Fruit fly (Drosophila melanogaster): ENCODE results near the gene CG43965.

The CG43965 gene

dm6 chr3L:8725674-8726073 lies at the start of gene CG43965:
Gene CG43965, minus strand, starts transcription at chr3L:8725774.
- TF ChIP-seq EcR (GFP tag; optimal IDR thresholded peaks at IDR 0.05), result no peak
- TF ChIP-seq Dll (optimal IDR thresholded peaks at IDR 0.05), result no peak
- TF ChIP-seq CG8478 (optimal IDR thresholded peaks at IDR 0.05), result no peak
- no peak for TF ChIP-seq psq (optimal IDR thresholded peaks at IDR 0.05)
- no peak for TF ChIP-seq usp (GFP tag; optimal IDR thresholded peaks at IDR 0.05)
- no peak for TF ChIP-seq pan (optimal IDR thresholded peaks at IDR 0.05)

dm6 chr3L:8774974-8775731 lies 49.6 kb upstream of the CG43965 start:
- TF ChIP-seq psq (optimal IDR thresholded peaks at IDR 0.05) (no peak), pan (optimal IDR thresholded peaks at IDR 0.05) (no peak), Dll (optimal IDR thresholded peaks at IDR 0.05) (no peak), EcR (GFP tag; optimal IDR thresholded peaks at IDR 0.05) (no peak), CG8478 (optimal IDR thresholded peaks at IDR 0.05) (no peak), usp (GFP tag; optimal IDR thresholded peaks at IDR 0.05) (no peak)

- TF ChIP-seq usp (GFP tag; optimal IDR thresholded peaks at IDR 0.05), result no peak
- no peak for TF ChIP-seq psq (optimal IDR thresholded peaks at IDR 0.05)
- no peak for TF ChIP-seq pan (optimal IDR thresholded peaks at IDR 0.05)
- TF ChIP-seq Dll (optimal IDR thresholded peaks at IDR 0.05), result no peak
- TF ChIP-seq EcR (GFP tag; optimal IDR thresholded peaks at IDR 0.05), result no peak
- TF ChIP-seq CG8478 (optimal IDR thresholded peaks at IDR 0.05), result no peak
These were observed 48.1 kb upstream of the CG43965 start for dm6 chr3L:8773713-8774112.

- no peak for TF ChIP-seq CG8478 (optimal IDR thresholded peaks at IDR 0.05)
- no peak for TF ChIP-seq usp (GFP tag; optimal IDR thresholded peaks at IDR 0.05)
- no peak for TF ChIP-seq psq (optimal IDR thresholded peaks at IDR 0.05)
- TF ChIP-seq pan (optimal IDR thresholded peaks at IDR 0.05), result no peak
- TF ChIP-seq EcR (GFP tag; optimal IDR thresholded peaks at IDR 0.05), result no peak
- no peak for TF ChIP-seq Dll (optimal IDR thresholded peaks at IDR 0.05)
These were observed 47.6 kb upstream of the CG43965 start for dm6 chr3L:8772998-8773684.

- TF ChIP-seq CG8478 (optimal IDR thresholded peaks at IDR 0.05) (no peak), psq (optimal IDR thresholded peaks at IDR 0.05) (no peak), Dll (optimal IDR thresholded peaks at IDR 0.05) (no peak), EcR (GFP tag; optimal IDR thresholded peaks at IDR 0.05) (no peak), pan (optimal IDR thresholded peaks at IDR 0.05) (no peak), usp (GFP tag; optimal IDR thresholded peaks at IDR 0.05) (no peak)
These were observed 45.1 kb upstream of the CG43965 start for dm6 chr3L:8770616-8771229.

dm6 chr3L:8767876-8768275 lies 42.3 kb upstream of the CG43965 start:
- no peak for TF ChIP-seq Dll (optimal IDR thresholded peaks at IDR 0.05)
- TF ChIP-seq psq (optimal IDR thresholded peaks at IDR 0.05), result no peak
- TF ChIP-seq EcR (GFP tag; optimal IDR thresholded peaks at IDR 0.05), result no peak
- no peak for TF ChIP-seq usp (GFP tag; optimal IDR thresholded peaks at IDR 0.05)
- TF ChIP-seq CG8478 (optimal IDR thresholded peaks at IDR 0.05), result no peak
- no peak for TF ChIP-seq pan (optimal IDR thresholded peaks at IDR 0.05)

dm6 chr3L:8765969-8766538 lies 40.5 kb upstream of the CG43965 start:
- TF ChIP-seq Dll (optimal IDR thresholded peaks at IDR 0.05), result peak; percentile 3
- TF ChIP-seq usp (GFP tag; optimal IDR thresholded peaks at IDR 0.05), result no peak

dm6 chr3L:8765493-8765892 lies 39.9 kb upstream of the CG43965 start:
- no peak for TF ChIP-seq Dll (optimal IDR thresholded peaks at IDR 0.05)
- TF ChIP-seq CG8478 (optimal IDR thresholded peaks at IDR 0.05), result no peak
- no peak for TF ChIP-seq pan (optimal IDR thresholded peaks at IDR 0.05)

- TF ChIP-seq usp (GFP tag; optimal IDR thresholded peaks at IDR 0.05) (no peak), CG8478 (optimal IDR thresholded peaks at IDR 0.05) (no peak), EcR (GFP tag; optimal IDR thresholded peaks at IDR 0.05) (no peak), pan (optimal IDR thresholded peaks at IDR 0.05) (peak; percentile 94)
These were observed 38.2 kb upstream of the CG43965 start for dm6 chr3L:8763794-8764193.

- TF ChIP-seq usp (GFP tag; optimal IDR thresholded peaks at IDR 0.05), result no peak
- no peak for TF ChIP-seq pan (optimal IDR thresholded peaks at IDR 0.05)
- TF ChIP-seq EcR (GFP tag; optimal IDR thresholded peaks at IDR 0.05), result no peak
- TF ChIP-seq CG8478 (optimal IDR thresholded peaks at IDR 0.05), result no peak
- no peak for TF ChIP-seq Dll (optimal IDR thresholded peaks at IDR 0.05)
- no peak for TF ChIP-seq psq (optimal IDR thresholded peaks at IDR 0.05)
These were observed 37.5 kb upstream of the CG43965 start for dm6 chr3L:8763037-8763454.

dm6 chr3L:8755689-8756088 lies 30.1 kb upstream of the CG43965 start, which contains the start of gene CG6576:
Gene CG6576, plus strand, starts transcription at chr3L:8755989.
- TF ChIP-seq psq (optimal IDR thresholded peaks at IDR 0.05), result no peak

- TF ChIP-seq pan (optimal IDR thresholded peaks at IDR 0.05) (no peak), Dll (optimal IDR thresholded peaks at IDR 0.05) (no peak), EcR (GFP tag; optimal IDR thresholded peaks at IDR 0.05) (no peak), usp (GFP tag; optimal IDR thresholded peaks at IDR 0.05) (no peak), psq (optimal IDR thresholded peaks at IDR 0.05) (no peak), CG8478 (optimal IDR thresholded peaks at IDR 0.05) (no peak)
These were observed 28.0 kb upstream of the CG43965 start, which contains the start of gene Fhos for dm6 chr3L:8753592-8753991. Gene Fhos, plus strand, starts transcription at chr3L:8753619.

All from whole organism.